Worm (Caenorhabditis elegans) whole organism, midembryonic: ENCODE results near the gene irld-32.
"Not testable (repeated sequence)": the region's sequence is repeated elsewhere in the genome, so short reads cannot be mapped to it uniquely, and the experiment has no call there.

Experiments used
- T22C8.4 ChIP-seq: fragments of 200-800 bp; sonication (Bioruptor generic); IDR thresholded peaks from 2 replicates; pipeline ENCODE4 v1.3.6; 2022; ENCODE audit warnings: missing genetic modification characterization, missing compliant biosample characterization
- flt-1 ChIP-seq: fragments of 200-800 bp; sonication (Bioruptor generic); IDR thresholded peaks from 2 replicates; pipeline ENCODE4 v1.3.6; 2022; ENCODE audit warnings: missing genetic modification characterization, missing compliant biosample characterization
- klf-2 ChIP-seq: fragments of 200-800 bp; sonication (Bioruptor generic); conservative IDR thresholded peaks from 2 replicates; pipeline ENCODE4 v1.3.6; 2022; ENCODE audit warnings: missing genetic modification reagents, missing genetic modification characterization, missing compliant biosample characterization
- med-1 ChIP-seq: sonication (generic microtip); optimal IDR thresholded peaks from 2 replicates; lab custom pipeline; 2017; ENCODE audit warnings: missing genetic modification characterization, mild to moderate bottlenecking, missing compliant biosample characterization, antibody characterized with exemption, missing genetic modification reagents; ENCODE audit not compliant: insufficient read depth
- ref-1 ChIP-seq: fragments of 200-800 bp; sonication (Bioruptor generic); conservative IDR thresholded peaks from 2 replicates; pipeline ENCODE4 v1.3.6; 2022; ENCODE audit warnings: missing genetic modification reagents, missing genetic modification characterization, missing compliant biosample characterization
- ztf-23 ChIP-seq: fragments of 200-800 bp; sonication (Bioruptor generic); IDR thresholded peaks from 2 replicates; pipeline ENCODE4 v1.3.6; 2022; ENCODE audit warnings: missing genetic modification reagents, missing genetic modification characterization, missing compliant biosample characterization

ce11 chrV:2322466-2322865, 9.2 kb upstream of the irld-32 start, which contains the start of gene pud-1.2:
- not testable (repeated sequence) for TF ChIP-seq flt-1 (GFP tag; lab: Robert Waterston, UW); ref-1; med-1 (GFP tag; lab: Kevin White, UChicago); ztf-23 (GFP tag; lab: Robert Waterston, UW); klf-2; T22C8.4 (GFP tag; lab: Robert Waterston, UW)
